Fruit fly (Drosophila melanogaster): ENCODE data around the gene Ranbp16.

The Ranbp16 gene

DNA sequence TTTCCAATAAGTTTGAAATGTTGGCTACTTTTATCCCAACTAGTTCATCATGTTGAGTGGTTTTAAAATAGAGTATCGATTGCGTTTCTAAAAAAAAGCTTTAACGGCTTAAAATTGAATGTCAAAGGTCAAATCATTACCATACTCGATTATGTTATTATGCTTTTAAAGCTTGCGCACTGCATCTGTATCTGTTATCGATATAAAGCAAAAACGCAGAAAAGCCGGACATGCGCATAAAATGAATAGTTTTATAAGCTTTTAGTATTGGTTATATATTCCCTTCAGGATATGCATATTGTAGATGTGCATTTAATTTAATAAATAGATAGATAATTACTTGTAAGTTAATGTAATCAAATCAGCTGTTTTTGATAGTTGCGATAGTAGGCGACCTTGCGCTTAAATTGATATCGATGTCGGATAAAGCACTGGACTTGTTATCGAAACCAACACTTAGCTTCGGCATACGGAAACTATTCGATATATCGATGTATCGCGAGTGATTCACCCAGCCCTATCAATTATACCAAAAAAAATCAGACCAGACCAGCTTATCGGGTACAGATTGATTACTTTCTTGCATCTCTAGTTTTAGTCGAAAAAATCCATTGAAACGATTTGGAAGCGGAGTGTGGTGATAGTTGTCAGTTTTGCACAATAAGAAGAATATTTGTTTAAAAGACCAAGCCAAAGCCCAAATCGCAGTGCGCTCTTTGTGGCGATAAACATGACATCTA is 41.9 kb downstream of the Ranbp16 start, which contains the start of gene shi (continued):
- TF ChIP-seq MTF-1 (GFP tag; optimal IDR thresholded peaks at IDR 0.05; ENCODE audit: borderline replicate concordance), result no peak
- peak; percentile 18 for TF ChIP-seq kay (GFP tag; optimal IDR thresholded peaks at IDR 0.05)
- TF ChIP-seq fd64A (GFP tag; optimal IDR thresholded peaks at IDR 0.05), result no peak
- TF ChIP-seq ro (GFP tag; IDR thresholded peaks at IDR 0.05), result no peak
- no peak for TF ChIP-seq chif (GFP tag; optimal IDR thresholded peaks at IDR 0.05)
- peak; percentile 63 for TF ChIP-seq B-H2 (GFP tag; optimal IDR thresholded peaks at IDR 0.05)
- no peak for TF ChIP-seq seq (GFP tag; IDR thresholded peaks at IDR 0.05)
- TF ChIP-seq CG10147 (GFP tag; optimal IDR thresholded peaks at IDR 0.05), result no peak
- no peak for TF ChIP-seq tio (GFP tag; optimal IDR thresholded peaks at IDR 0.05)
- TF ChIP-seq CG11695 (GFP tag; IDR thresholded peaks at IDR 0.05), result no peak
- TF ChIP-seq bbx (GFP tag; IDR thresholded peaks at IDR 0.05; ENCODE audit: partially characterized antibody), result peak; percentile 99
- TF ChIP-seq BtbVII (GFP tag; optimal IDR thresholded peaks at IDR 0.05), result no peak
- TF ChIP-seq slbo (GFP tag; IDR thresholded peaks at IDR 0.05), result peak; percentile 29; the same call in 1 of the 2 replicates
- TF ChIP-seq dmrt99B (tag; optimal IDR thresholded peaks at IDR 0.05), result no peak
- TF ChIP-seq BEAF-32 (GFP tag; optimal IDR thresholded peaks at IDR 0.05), result peak; percentile 98
- no peak for TF ChIP-seq cas (GFP tag; IDR thresholded peaks at IDR 0.05)
- TF ChIP-seq CG4404 (GFP tag; IDR thresholded peaks at IDR 0.05), result no peak
- no peak for TF ChIP-seq CG1647 (GFP tag; optimal IDR thresholded peaks at IDR 0.05)
- TF ChIP-seq sima (GFP tag; optimal IDR thresholded peaks at IDR 0.05), result no peak
- TF ChIP-seq Doc3 (GFP tag; IDR thresholded peaks at IDR 0.05; ENCODE audit: partially characterized antibody), result peak; percentile 91
- TF ChIP-seq Oli (tag; optimal IDR thresholded peaks at IDR 0.05), result no peak
- TF ChIP-seq tup (GFP tag; optimal IDR thresholded peaks at IDR 0.05), result no peak
- no peak for TF ChIP-seq CG14441 (GFP tag; IDR thresholded peaks at IDR 0.05)
- no peak for TF ChIP-seq shn (GFP tag; optimal IDR thresholded peaks at IDR 0.05)
- no peak for TF ChIP-seq zf30C (GFP tag; optimal IDR thresholded peaks at IDR 0.05)
- TF ChIP-seq ac (GFP tag; optimal IDR thresholded peaks at IDR 0.05), result no peak
- peak; percentile 60 for TF ChIP-seq CG14710 (tag; optimal IDR thresholded peaks at IDR 0.05)
- TF ChIP-seq CG42726 (GFP tag; IDR thresholded peaks at IDR 0.05; ENCODE audit: partially characterized antibody), result peak; percentile 98
- no peak for TF ChIP-seq CG13775 (GFP tag; optimal IDR thresholded peaks at IDR 0.05)
- peak; percentile 98 for TF ChIP-seq CG16813 (GFP tag; IDR thresholded peaks at IDR 0.05; ENCODE audit: partially characterized antibody)
- peak; percentile 48 for TF ChIP-seq CG2120 (GFP tag; optimal IDR thresholded peaks at IDR 0.05)
- TF ChIP-seq CG1603 (tag; optimal IDR thresholded peaks at IDR 0.05), result peak; percentile 79
- TF ChIP-seq CG11723 (GFP tag; optimal IDR thresholded peaks at IDR 0.05), result no peak
- peak; percentile 83 for TF ChIP-seq abd-A (tag; optimal IDR thresholded peaks at IDR 0.05)
- peak; percentile 96 for TF ChIP-seq Scr (GFP tag; IDR thresholded peaks at IDR 0.05; ENCODE audit: partially characterized antibody)
- peak; percentile 51; the same call in 1 of the 3 replicates for TF ChIP-seq CG7357 (GFP tag; IDR thresholded peaks at IDR 0.05)
- TF ChIP-seq Fer3 (tag; optimal IDR thresholded peaks at IDR 0.05), result peak; percentile 9
- no peak for TF ChIP-seq sd (tag; optimal IDR thresholded peaks at IDR 0.05)
- no peak for TF ChIP-seq Meics (GFP tag; optimal IDR thresholded peaks at IDR 0.05)
- TF ChIP-seq Atf-2 (GFP tag; optimal IDR thresholded peaks at IDR 0.05), result no peak
- no peak for TF ChIP-seq CG5953 (GFP tag; IDR thresholded peaks at IDR 0.05)
- TF ChIP-seq CG15073 (GFP tag; optimal IDR thresholded peaks at IDR 0.05), result no peak
- TF ChIP-seq CG30020 (tag; optimal IDR thresholded peaks at IDR 0.05), result peak; percentile 84
- TF ChIP-seq CG9817 (tag; optimal IDR thresholded peaks at IDR 0.05), result no peak
- peak; percentile 11 for TF ChIP-seq PHDP (tag; optimal IDR thresholded peaks at IDR 0.05)
- no peak for TF ChIP-seq run (tag; optimal IDR thresholded peaks at IDR 0.05)
- TF ChIP-seq inv (GFP tag; IDR thresholded peaks at IDR 0.05; ENCODE audit: partially characterized antibody), result peak; percentile 97
- TF ChIP-seq CG30431 (GFP tag; optimal IDR thresholded peaks at IDR 0.05), result no peak
- no peak for TF ChIP-seq GATAe (GFP tag; conservative IDR thresholded peaks at IDR 0.05)
